Worm (Caenorhabditis elegans): ENCODE results near the gene K07B1.7.
A peak's percentile ranks its signal among the peaks of the same experiment; 100 is the strongest.
"Not testable (repeated sequence)": the region's sequence is repeated elsewhere in the genome, so short reads cannot be mapped to it uniquely, and the experiment has no call there.

K07B1.7 gene

ce11 chrV:9382538-9383328, 36.0 kb upstream of the K07B1.7 start (continued):
- TF ChIP-seq zim-3 (tag; optimal IDR thresholded peaks at IDR 0.05) (no peak), lin-35 (GFP tag; optimal IDR thresholded peaks at IDR 0.05) (peak in 2 of 3 experiments; percentile 16 to 77), Y95B8A.8 (GFP tag; IDR thresholded peaks at IDR 0.05) (peak; percentile 91; the same call in 1 of the 2 replicates), Y53F4B.3 (GFP tag; IDR thresholded peaks at IDR 0.05) (0 out of 2 replicates have a peak, but pooled peaks have one; percentile 34), nfyb-1 (GFP tag; IDR thresholded peaks at IDR 0.05) (no peak), pbrm-1 (GFP tag; IDR thresholded peaks at IDR 0.05) (peak; percentile 87), attf-6 (GFP tag; IDR thresholded peaks at IDR 0.05) (peak; percentile 78), B0019.2 (GFP tag; conservative IDR thresholded peaks at IDR 0.05) (peak; percentile 83), bed-1 (GFP tag; IDR thresholded peaks at IDR 0.05) (no peak), Y67H2A.10 (GFP tag; conservative IDR thresholded peaks at IDR 0.05) (no peak), ceh-40 (GFP tag; IDR thresholded peaks at IDR 0.05) (no peak), ztf-22 (GFP tag; optimal IDR thresholded peaks at IDR 0.05) (no peak), ztf-3 (GFP tag; optimal IDR thresholded peaks at IDR 0.05) (no peak), hmg-20 (GFP tag; IDR thresholded peaks at IDR 0.05) (no peak), madf-3 (GFP tag; IDR thresholded peaks at IDR 0.05) (peak; percentile 92), F55B11.4 (tag; optimal IDR thresholded peaks at IDR 0.05; ENCODE audit: borderline replicate concordance, insufficient read depth) (no peak), sdz-38 (tag; optimal IDR thresholded peaks at IDR 0.05) (no peak)

ce11 chrV:9381846-9382363, 35.1 kb upstream of the K07B1.7 start, which contains the start of gene E02C12.12:
E02C12.12 (minus strand) TSS chrV:9382313.
- TF ChIP-seq cebp-1 (GFP tag; IDR thresholded peaks at IDR 0.05): peak; percentile 65; the same call in 1 of the 2 replicates
- TF ChIP-seq cebp-1 (tag; optimal IDR thresholded peaks at IDR 0.05): peak; percentile 92
- TF ChIP-seq nfya-1 (tag; optimal IDR thresholded peaks at IDR 0.05; ENCODE audit: borderline replicate concordance, insufficient read depth): no peak
- no peak for TF ChIP-seq repo-1 (tag; optimal IDR thresholded peaks at IDR 0.05)

- not testable (repeated sequence) for TF ChIP-seq unc-130 (GFP tag; optimal IDR thresholded peaks at IDR 0.05); Y53G8AR.9 (GFP tag; conservative IDR thresholded peaks at IDR 0.05); lag-1 (GFP tag; IDR thresholded peaks at IDR 0.05)
Observed at ce11 chrV:9379808-9380207, 33.0 kb upstream of the K07B1.7 start, which contains the start of gene E02C12.11. E02C12.11 (minus strand) TSS chrV:9379908.

ce11 chrV:9378335-9378734, 31.6 kb upstream of the K07B1.7 start, which contains the start of gene E02C12.10:
E02C12.10 (minus strand) TSS chrV:9378409.
- TF ChIP-seq nhr-120 (GFP tag; IDR thresholded peaks at IDR 0.05): no peak
- no peak for TF ChIP-seq ceh-27 (GFP tag; optimal IDR thresholded peaks at IDR 0.05)
- no peak for TF ChIP-seq ztf-3 (GFP tag; optimal IDR thresholded peaks at IDR 0.05)
- no peak for TF ChIP-seq rec-8 (tag; optimal IDR thresholded peaks at IDR 0.05)
- TF ChIP-seq lin-54 (GFP tag; optimal IDR thresholded peaks at IDR 0.05): no peak
- TF ChIP-seq rpc-1 (optimal IDR thresholded peaks at IDR 0.05): no peak
- TF ChIP-seq rpc-1 (tag; optimal IDR thresholded peaks at IDR 0.05): no peak
- no peak for TF ChIP-seq lsy-27 (tag; optimal IDR thresholded peaks at IDR 0.05; ENCODE audit: borderline replicate concordance, insufficient read depth)
- TF ChIP-seq sptf-2 (GFP tag; optimal IDR thresholded peaks at IDR 0.05): no peak
- no peak for TF ChIP-seq hsf-1 (GFP tag; IDR thresholded peaks at IDR 0.05)
- no peak for TF ChIP-seq ceh-40 (GFP tag; IDR thresholded peaks at IDR 0.05)
- TF ChIP-seq attf-3 (GFP tag; conservative IDR thresholded peaks at IDR 0.05): no peak
- no peak for TF ChIP-seq somi-1 (GFP tag; optimal IDR thresholded peaks at IDR 0.05)
- no peak for TF ChIP-seq ztf-18 (tag; optimal IDR thresholded peaks at IDR 0.05)
- TF ChIP-seq lin-26 (GFP tag; IDR thresholded peaks at IDR 0.05): no peak
- TF ChIP-seq C17E4.6 (GFP tag; IDR thresholded peaks at IDR 0.05): no peak
- no peak for TF ChIP-seq dpl-1 (GFP tag; optimal IDR thresholded peaks at IDR 0.05)
- TF ChIP-seq snpc-3.4 (tag; optimal IDR thresholded peaks at IDR 0.05): no peak
- TF ChIP-seq unc-62 (GFP tag; optimal IDR thresholded peaks at IDR 0.05): no peak
- TF ChIP-seq ceh-100 (GFP tag; IDR thresholded peaks at IDR 0.05): no peak
- TF ChIP-seq madf-6 (GFP tag; IDR thresholded peaks at IDR 0.05): no peak

All from whole organism, young adult.